Worm (Caenorhabditis elegans): Measurements from ENCODE around the gene dve-1.

DNA sequence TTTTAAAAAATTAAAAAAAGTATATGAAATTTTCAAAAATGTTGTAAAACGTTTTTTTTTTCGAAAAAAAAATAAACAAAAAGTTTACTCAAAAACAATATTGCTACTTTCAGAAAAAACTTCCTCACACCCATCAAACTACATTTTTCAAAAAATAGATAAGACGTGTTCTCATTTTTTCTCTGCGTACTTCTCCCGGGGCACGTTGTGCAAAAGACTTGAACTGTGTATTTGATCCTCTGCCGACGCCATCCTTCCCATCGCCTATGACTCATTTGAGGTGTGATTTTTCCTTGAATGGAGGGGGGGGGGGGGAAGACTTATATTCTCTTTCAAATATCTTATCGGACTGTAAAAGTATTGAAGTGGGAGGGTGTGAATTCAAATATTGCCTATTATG lies 4.8 kb upstream of the dve-1 start:
- no peak for TF ChIP-seq nfya-1 (tag; optimal IDR thresholded peaks at IDR 0.05; ENCODE audit: insufficient read depth)
- TF ChIP-seq nhr-237 (tag; optimal IDR thresholded peaks at IDR 0.05) = no peak
- TF ChIP-seq egl-27 (tag; optimal IDR thresholded peaks at IDR 0.05) = no peak
- no peak for TF ChIP-seq nhr-12 (tag; optimal IDR thresholded peaks at IDR 0.05)
- no peak for TF ChIP-seq aly-2 (tag; optimal IDR thresholded peaks at IDR 0.05)
- no peak for TF ChIP-seq nhr-28 (tag; optimal IDR thresholded peaks at IDR 0.05)
- TF ChIP-seq fkh-10 (GFP tag; optimal IDR thresholded peaks at IDR 0.05) = no peak
- no peak for TF ChIP-seq unc-62 (GFP tag; optimal IDR thresholded peaks at IDR 0.05)
- no peak for TF ChIP-seq nhr-11 (tag; optimal IDR thresholded peaks at IDR 0.05)
- TF ChIP-seq lin-15B (tag; optimal IDR thresholded peaks at IDR 0.05) = no peak
- TF ChIP-seq ZK546.5 (tag; optimal IDR thresholded peaks at IDR 0.05) = no peak
- no peak for TF ChIP-seq sea-2 (GFP tag; optimal IDR thresholded peaks at IDR 0.05)
- peak; percentile 22 for TF ChIP-seq jun-1 (tag; optimal IDR thresholded peaks at IDR 0.05)
- TF ChIP-seq fos-1 (tag; optimal IDR thresholded peaks at IDR 0.05) = no peak

Measured in whole organism, L3 larva.